Worm (Caenorhabditis elegans) whole organism, early embryonic: ENCODE results near the gene zmp-1.

ENCODE experiments used
- B0310.2 ChIP-seq: sonication (generic microtip); optimal IDR thresholded peaks from 2 replicates; lab custom pipeline; 2016; ENCODE audit warnings: mild to moderate bottlenecking, missing genetic modification characterization, missing compliant biosample characterization
- F13C5.2 ChIP-seq: sonication (generic microtip); optimal IDR thresholded peaks from 2 replicates; lab custom pipeline; 2017; ENCODE audit warnings: mild to moderate bottlenecking, missing genetic modification characterization, inconsistent platforms, missing compliant biosample characterization
- aly-1 ChIP-seq: sonication (generic microtip); optimal IDR thresholded peaks from 2 replicates; lab custom pipeline; 2016; ENCODE audit warnings: missing genetic modification characterization, missing compliant biosample characterization
- ama-1 ChIP-seq: fragments of 150-350 bp; optimal IDR thresholded peaks from 2 replicates; lab custom pipeline; 2014
- ceh-13 ChIP-seq: fragments of 200-800 bp; sonication (Bioruptor generic); optimal IDR thresholded peaks from 2 replicates; lab custom pipeline; 2018; ENCODE audit warnings: mild to moderate bottlenecking, missing genetic modification characterization, missing compliant biosample characterization
- ceh-36 ChIP-seq: sonication (generic microtip); optimal IDR thresholded peaks from 2 replicates; lab custom pipeline; 2016; ENCODE audit warnings: missing genetic modification characterization, inconsistent platforms, missing compliant biosample characterization
- ets-7 ChIP-seq: sonication (generic microtip); optimal IDR thresholded peaks from 2 replicates; lab custom pipeline; 2016; ENCODE audit warnings: missing genotype, missing genetic modification characterization, missing compliant biosample characterization
- flt-1 ChIP-seq: fragments of 200-800 bp; sonication (Bioruptor generic); IDR thresholded peaks from 2 replicates; pipeline ENCODE4 v1.3.6; 2022; ENCODE audit warnings: missing genetic modification characterization, missing compliant biosample characterization
- hmbx-1 ChIP-seq: sonication (generic microtip); optimal IDR thresholded peaks from 2 replicates; lab custom pipeline; 2016; ENCODE audit warnings: mild to moderate bottlenecking, missing genetic modification characterization, missing compliant biosample characterization
- hmg-4 ChIP-seq: fragments of 200-800 bp; sonication (Bioruptor generic); optimal IDR thresholded peaks from 2 replicates; lab custom pipeline; 2018; ENCODE audit warnings: mild to moderate bottlenecking, missing genetic modification characterization, missing compliant biosample characterization
- hnd-1 ChIP-seq: sonication (generic microtip); optimal IDR thresholded peaks from 2 replicates; lab custom pipeline; 2016; ENCODE audit warnings: missing genetic modification characterization, missing compliant biosample characterization
- pes-1 ChIP-seq: fragments of 200-800 bp; sonication (Bioruptor generic); IDR thresholded peaks from 2 replicates; pipeline ENCODE4 v1.3.6; 2022; ENCODE audit warnings: missing genetic modification reagents, missing genetic modification characterization, missing compliant biosample characterization
- scrt-1 ChIP-seq: fragments of 200-800 bp; sonication (Bioruptor generic); IDR thresholded peaks from 2 replicates; pipeline ENCODE4 v1.3.6; 2022; ENCODE audit warnings: missing genetic modification characterization, missing compliant biosample characterization
- sea-1 ChIP-seq: fragments of 200-800 bp; sonication (Bioruptor generic); conservative IDR thresholded peaks from 2 replicates; pipeline ENCODE4 v1.3.6; 2022; ENCODE audit warnings: missing genetic modification characterization, missing compliant biosample characterization
- tbx-11 ChIP-seq: fragments of 200-800 bp; sonication (Bioruptor generic); IDR thresholded peaks from 2 replicates; pipeline ENCODE4 v1.3.6; 2022; ENCODE audit warnings: missing genetic modification characterization, missing compliant biosample characterization
- tbx-37 ChIP-seq: fragments of 200-800 bp; sonication (Bioruptor generic); conservative IDR thresholded peaks from 2 replicates; pipeline ENCODE4 v1.3.6; 2022; ENCODE audit warnings: missing genetic modification reagents, missing genetic modification characterization, missing compliant biosample characterization
- tra-4 ChIP-seq: sonication (generic microtip); optimal IDR thresholded peaks from 2 replicates; lab custom pipeline; 2017; ENCODE audit warnings: missing genetic modification characterization, missing compliant biosample characterization

The zmp-1 gene

ce11 chrIII:5908408-5908807 is 24.3 kb downstream of the zmp-1 start, which contains the start of gene C28H8.3:
C28H8.3 (plus strand) TSS chrIII:5908700.
- TF ChIP-seq tbx-11 (GFP tag; lab: Robert Waterston, UW) (no peak), sea-1 (GFP tag; lab: Robert Waterston, UW) (no peak), B0310.2 (no peak)

- no peak for TF ChIP-seq tbx-37 (GFP tag; lab: Robert Waterston, UW)
- TF ChIP-seq B0310.2: no peak
- no peak for TF ChIP-seq F13C5.2
- TF ChIP-seq ama-1 (lab: Kevin White, UChicago): no peak
- TF ChIP-seq ceh-36 (tag; lab: Kevin White, UChicago): no peak
- no peak for TF ChIP-seq pes-1 (GFP tag; lab: Robert Waterston, UW)
- TF ChIP-seq tra-4 (tag; lab: Kevin White, UChicago): no peak
- no peak for TF ChIP-seq hmg-4 (GFP tag; lab: Kevin White, UChicago)
- no peak for TF ChIP-seq tbx-11 (GFP tag; lab: Robert Waterston, UW)
- TF ChIP-seq hmbx-1: no peak
- no peak for TF ChIP-seq scrt-1 (GFP tag; lab: Robert Waterston, UW)
- TF ChIP-seq sea-1 (GFP tag; lab: Robert Waterston, UW): no peak
- no peak for TF ChIP-seq ceh-13 (GFP tag; lab: Kevin White, UChicago)
- TF ChIP-seq flt-1: no peak
- TF ChIP-seq hnd-1 (tag; lab: Kevin White, UChicago): no peak
- TF ChIP-seq ets-7 (tag; lab: Kevin White, UChicago): no peak
- TF ChIP-seq aly-1 (tag; lab: Kevin White, UChicago): no peak
Observed at ce11 chrIII:5906749-5907148, 26.0 kb downstream of the zmp-1 start, which contains the start of gene erd-2.2. erd-2.2 (plus strand) TSS chrIII:5907049.

ce11 chrIII:5906059-5906458 is 26.7 kb downstream of the zmp-1 start, which contains the start of gene dpff-1:
dpff-1 (minus strand) TSS chrIII:5906346.
- TF ChIP-seq tbx-11 (GFP tag; lab: Robert Waterston, UW) (no peak), F13C5.2 (peak; percentile 23)

- no peak for TF ChIP-seq pes-1 (GFP tag; lab: Robert Waterston, UW)
- TF ChIP-seq tra-4 (tag; lab: Kevin White, UChicago): no peak
- TF ChIP-seq tbx-37 (GFP tag; lab: Robert Waterston, UW): no peak
- no peak for TF ChIP-seq hnd-1 (tag; lab: Kevin White, UChicago)
- TF ChIP-seq flt-1: no peak
- no peak for TF ChIP-seq hmbx-1
- no peak for TF ChIP-seq F13C5.2
- no peak for TF ChIP-seq ama-1 (lab: Kevin White, UChicago)
- TF ChIP-seq ets-7 (tag; lab: Kevin White, UChicago): no peak
- no peak for TF ChIP-seq aly-1 (tag; lab: Kevin White, UChicago)
- no peak for TF ChIP-seq ceh-36 (tag; lab: Kevin White, UChicago)
- TF ChIP-seq hmg-4 (GFP tag; lab: Kevin White, UChicago): no peak
- no peak for TF ChIP-seq sea-1 (GFP tag; lab: Robert Waterston, UW)
Observed at ce11 chrIII:5902558-5902957, 30.2 kb downstream of the zmp-1 start.

- TF ChIP-seq hnd-1 (tag; lab: Kevin White, UChicago) (no peak), hmg-4 (GFP tag; lab: Kevin White, UChicago) (no peak), ets-7 (tag; lab: Kevin White, UChicago) (no peak), B0310.2 (no peak), flt-1 (no peak; the same call in 1 of the 2 replicates), ama-1 (lab: Kevin White, UChicago) (no peak), aly-1 (tag; lab: Kevin White, UChicago) (no peak), tra-4 (tag; lab: Kevin White, UChicago) (no peak), sea-1 (GFP tag; lab: Robert Waterston, UW) (no peak), ceh-36 (tag; lab: Kevin White, UChicago) (no peak), scrt-1 (GFP tag; lab: Robert Waterston, UW) (no peak), F13C5.2 (no peak), tbx-37 (GFP tag; lab: Robert Waterston, UW) (no peak), tbx-11 (GFP tag; lab: Robert Waterston, UW) (no peak), pes-1 (GFP tag; lab: Robert Waterston, UW) (no peak)
Observed at ce11 chrIII:5900709-5901108, 32.0 kb downstream of the zmp-1 start.

ce11 chrIII:5898631-5899030 is 34.1 kb downstream of the zmp-1 start:
- TF ChIP-seq tra-4 (tag; lab: Kevin White, UChicago) (no peak), tbx-11 (GFP tag; lab: Robert Waterston, UW) (no peak), scrt-1 (GFP tag; lab: Robert Waterston, UW) (no peak), ets-7 (tag; lab: Kevin White, UChicago) (no peak), hnd-1 (tag; lab: Kevin White, UChicago) (no peak), flt-1 (no peak), hmg-4 (GFP tag; lab: Kevin White, UChicago) (no peak), tbx-37 (GFP tag; lab: Robert Waterston, UW) (no peak), ceh-13 (GFP tag; lab: Kevin White, UChicago) (no peak), pes-1 (GFP tag; lab: Robert Waterston, UW) (no peak), F13C5.2 (no peak), B0310.2 (no peak), sea-1 (GFP tag; lab: Robert Waterston, UW) (no peak), aly-1 (tag; lab: Kevin White, UChicago) (no peak), ama-1 (lab: Kevin White, UChicago) (no peak), ceh-36 (tag; lab: Kevin White, UChicago) (no peak), hmbx-1 (no peak)

ce11 chrIII:5897468-5897867 is 35.3 kb downstream of the zmp-1 start:
- TF ChIP-seq sea-1 (GFP tag; lab: Robert Waterston, UW) (no peak), hmg-4 (GFP tag; lab: Kevin White, UChicago) (no peak), hnd-1 (tag; lab: Kevin White, UChicago) (no peak), ets-7 (tag; lab: Kevin White, UChicago) (no peak), F13C5.2 (no peak)
